Worm (Caenorhabditis elegans) whole organism, young adult: ENCODE measurements around the gene rpb-11.

Experiments used
- B0336.3 ChIP-seq: fragments of 200-800 bp; sonication (Bioruptor generic); IDR thresholded peaks from 2 replicates; pipeline ENCODE4 v1.3.6; 2022; ENCODE audit warnings: missing genetic modification characterization, missing compliant biosample characterization
- D2030.7 ChIP-seq: fragments of 200-800 bp; sonication (Bioruptor generic); IDR thresholded peaks from 2 replicates; pipeline ENCODE4 v1.3.6; 2022; ENCODE audit warnings: missing genetic modification reagents, missing genetic modification characterization, missing compliant biosample characterization
- F33H1.4 ChIP-seq: fragments of 200-800 bp; sonication (Bioruptor generic); IDR thresholded peaks from 2 replicates; pipeline ENCODE4 v1.3.6; 2022; ENCODE audit warnings: missing genetic modification reagents, missing genetic modification characterization, missing compliant biosample characterization
- K11D2.4 ChIP-seq: fragments of 200-800 bp; sonication (Bioruptor generic); IDR thresholded peaks from 2 replicates; pipeline ENCODE4 v1.3.6; 2022; ENCODE audit warnings: missing genetic modification reagents, missing genetic modification characterization, missing compliant biosample characterization
- K12H6.12 ChIP-seq: fragments of 200-800 bp; sonication (Bioruptor generic); optimal IDR thresholded peaks from 2 replicates; lab custom pipeline; 2018; ENCODE audit warnings: mild to moderate bottlenecking, missing genetic modification characterization, missing compliant biosample characterization
- T07F8.4 ChIP-seq: sonication (generic microtip); optimal IDR thresholded peaks from 2 replicates; lab custom pipeline; 2016; ENCODE audit warnings: mild to moderate bottlenecking, missing genetic modification characterization, moderate library complexity, missing compliant biosample characterization
- atf-7 ChIP-seq: sonication (generic microtip); optimal IDR thresholded peaks from 2 replicates; lab custom pipeline; 2017; ENCODE audit warnings: mild to moderate bottlenecking, missing genetic modification characterization, missing compliant biosample characterization
- athp-1 ChIP-seq: sonication (generic microtip); optimal IDR thresholded peaks from 2 replicates; lab custom pipeline; 2017; ENCODE audit warnings: mild to moderate bottlenecking, missing genetic modification characterization, missing compliant biosample characterization
- attf-5 ChIP-seq: fragments of 200-800 bp; sonication (Bioruptor generic); optimal IDR thresholded peaks from 2 replicates; lab custom pipeline; 2018; ENCODE audit warnings: mild to moderate bottlenecking, missing genetic modification characterization, missing compliant biosample characterization
- cebp-1 ChIP-seq, 2 experiments: fragments of 200-800 bp in 1 of 2; sonication (Bioruptor generic) in 1 of 2; sonication (generic microtip) in 1 of 2; IDR thresholded peaks in 1 of 2; optimal IDR thresholded peaks in 1 of 2; 2 replicates each; pipeline versions ENCODE4 v1.3.6 to Lab custom; 2017 to 2022; ENCODE audit warnings: missing compliant biosample characterization in 2 of 2, missing genetic modification characterization in 2 of 2, mild to moderate bottlenecking in 1 of 2, missing genetic modification reagents in 1 of 2, moderate library complexity in 1 of 2
- dox-1 ChIP-seq: fragments of 200-800 bp; sonication (Bioruptor generic); IDR thresholded peaks from 2 replicates; pipeline ENCODE4 v1.3.6; 2022; ENCODE audit warnings: missing genetic modification reagents, missing genetic modification characterization, missing compliant biosample characterization
- ets-4 ChIP-seq: fragments of 200-800 bp; sonication (Bioruptor generic); optimal IDR thresholded peaks from 2 replicates; lab custom pipeline; 2018; ENCODE audit warnings: mild to moderate bottlenecking, missing genetic modification characterization, missing compliant biosample characterization
- gei-17 ChIP-seq: fragments of 200-800 bp; sonication (Bioruptor generic); optimal IDR thresholded peaks from 2 replicates; lab custom pipeline; 2018; ENCODE audit warnings: mild to moderate bottlenecking, missing genetic modification characterization, missing compliant biosample characterization
- hlh-26 ChIP-seq: fragments of 200-800 bp; sonication (Bioruptor generic); conservative IDR thresholded peaks from 2 replicates; pipeline ENCODE4 v1.3.6; 2022; ENCODE audit warnings: missing genetic modification reagents, missing genetic modification characterization, missing compliant biosample characterization
- hmg-1.2 ChIP-seq: fragments of 200-800 bp; sonication (Bioruptor generic); IDR thresholded peaks from 2 replicates; pipeline ENCODE4 v1.3.6; 2022; ENCODE audit warnings: missing genetic modification reagents, missing genetic modification characterization, missing compliant biosample characterization
- hsf-1 ChIP-seq: fragments of 200-800 bp; sonication (Bioruptor generic); IDR thresholded peaks from 2 replicates; pipeline ENCODE4 v1.3.6; 2022; ENCODE audit warnings: missing genetic modification reagents, missing genetic modification characterization, missing compliant biosample characterization
- let-526 ChIP-seq: fragments of 200-800 bp; sonication (Bioruptor generic); IDR thresholded peaks from 2 replicates; pipeline ENCODE4 v1.3.6; 2022; ENCODE audit warnings: missing genetic modification reagents, missing genetic modification characterization, missing compliant biosample characterization
- let-607 ChIP-seq, 2 experiments: fragments of 200-800 bp in 1 of 2; sonication (Bioruptor generic) in 1 of 2; sonication (generic microtip) in 1 of 2; optimal IDR thresholded peaks; 2 replicates each; lab custom pipeline; 2016 to 2018; ENCODE audit warnings: mild to moderate bottlenecking in 2 of 2, missing compliant biosample characterization in 2 of 2, missing genetic modification characterization in 2 of 2, moderate library complexity in 2 of 2, missing genotype in 1 of 2
- lin-26 ChIP-seq: fragments of 200-800 bp; sonication (Bioruptor generic); IDR thresholded peaks from 2 replicates; pipeline ENCODE4 v1.3.6; 2022; ENCODE audit warnings: missing genetic modification reagents, missing genetic modification characterization, missing compliant biosample characterization
- lin-35 ChIP-seq, 3 experiments: fragments of 150-350 bp in 2 of 3; sonication (generic microtip) in 1 of 3; optimal IDR thresholded peaks; 2 replicates each; lab custom pipeline; 2014 to 2018; ENCODE audit warnings: missing biosample characterization in 3 of 3, missing genetic modification characterization in 3 of 3, missing genetic modification reagents in 3 of 3
- lin-40 ChIP-seq: sonication (generic microtip); optimal IDR thresholded peaks from 2 replicates; lab custom pipeline; 2016; ENCODE audit warnings: missing genetic modification characterization, mild to moderate bottlenecking, missing compliant biosample characterization, missing genotype, missing genetic modification reagents
- madf-10 ChIP-seq: sonication (generic microtip); optimal IDR thresholded peaks from 2 replicates; lab custom pipeline; 2016; ENCODE audit warnings: mild to moderate bottlenecking, missing genetic modification characterization, missing compliant biosample characterization
- mcd-1 ChIP-seq: fragments of 200-800 bp; sonication (Bioruptor generic); IDR thresholded peaks from 2 replicates; pipeline ENCODE4 v1.3.6; 2022; ENCODE audit warnings: missing genetic modification reagents, missing genetic modification characterization, missing compliant biosample characterization
- mel-28 ChIP-seq: sonication (generic microtip); optimal IDR thresholded peaks from 2 replicates; lab custom pipeline; 2016; ENCODE audit warnings: borderline replicate concordance, mild to moderate bottlenecking, missing genetic modification characterization, missing compliant biosample characterization
- nfyb-1 ChIP-seq: fragments of 200-800 bp; sonication (Bioruptor generic); IDR thresholded peaks from 2 replicates; pipeline ENCODE4 v1.3.6; 2022; ENCODE audit warnings: missing genetic modification reagents, missing genetic modification characterization, missing compliant biosample characterization
- nhr-80 ChIP-seq: sonication (generic microtip); optimal IDR thresholded peaks from 2 replicates; lab custom pipeline; 2016; ENCODE audit warnings: missing genetic modification characterization, missing compliant biosample characterization
- nhr-90 ChIP-seq: sonication (generic microtip); optimal IDR thresholded peaks from 2 replicates; lab custom pipeline; 2016; ENCODE audit warnings: missing genotype, mild to moderate bottlenecking, missing genetic modification characterization, missing compliant biosample characterization
- rec-8 ChIP-seq, 2 experiments: sonication (generic microtip); optimal IDR thresholded peaks; 2 replicates each; lab custom pipeline; 2016; ENCODE audit warnings: mild to moderate bottlenecking in 2 of 2, missing genetic modification characterization in 2 of 2, missing genetic modification reagents in 2 of 2, missing genotype in 2 of 2, missing biosample characterization in 1 of 2, missing compliant biosample characterization in 1 of 2, moderate library complexity in 1 of 2
- snpc-4 ChIP-seq, 5 experiments: fragments of 150-350 bp in 1 of 5; sonication (generic microtip) in 4 of 5; optimal IDR thresholded peaks; 2 replicates each; lab custom pipeline; 2014 to 2018; ENCODE audit warnings: missing genetic modification characterization in 5 of 5, missing biosample characterization in 3 of 5, antibody characterized with exemption in 2 of 5, mild to moderate bottlenecking in 2 of 5, missing compliant biosample characterization in 2 of 5, missing genotype in 2 of 5, moderate library complexity in 2 of 5, missing genetic modification reagents in 1 of 5
- somi-1 ChIP-seq: fragments of 200-800 bp; sonication (Bioruptor generic); optimal IDR thresholded peaks from 2 replicates; lab custom pipeline; 2018; ENCODE audit warnings: mild to moderate bottlenecking, missing genetic modification characterization, missing compliant biosample characterization
- tbp1 ChIP-seq: fragments of 200-800 bp; sonication (Bioruptor generic); optimal IDR thresholded peaks from 2 replicates; lab custom pipeline; 2018; ENCODE audit warnings: mild to moderate bottlenecking, missing genetic modification characterization, missing compliant biosample characterization
- tlf-1 ChIP-seq: fragments of 200-800 bp; sonication (Bioruptor generic); optimal IDR thresholded peaks from 2 replicates; lab custom pipeline; 2018; ENCODE audit warnings: mild to moderate bottlenecking, missing genetic modification characterization, missing compliant biosample characterization
- unc-130 ChIP-seq: sonication (generic microtip); optimal IDR thresholded peaks from 2 replicates; lab custom pipeline; 2016; ENCODE audit warnings: missing genetic modification reagents, missing genetic modification characterization, missing compliant biosample characterization
- zfh-2 ChIP-seq: fragments of 200-800 bp; sonication (Bioruptor generic); conservative IDR thresholded peaks from 2 replicates; pipeline ENCODE4 v1.3.6; 2022; ENCODE audit warnings: missing genetic modification reagents, missing genetic modification characterization, missing compliant biosample characterization
- ztf-18 ChIP-seq: sonication (generic microtip); optimal IDR thresholded peaks from 2 replicates; lab custom pipeline; 2016; ENCODE audit warnings: missing genotype, mild to moderate bottlenecking, missing genetic modification characterization, missing compliant biosample characterization
- ztf-22 ChIP-seq: fragments of 200-800 bp; sonication (Bioruptor generic); optimal IDR thresholded peaks from 2 replicates; lab custom pipeline; 2018; ENCODE audit warnings: mild to moderate bottlenecking, missing genetic modification characterization, moderate library complexity, missing compliant biosample characterization

rpb-11 gene

ce11 chrII:14044199-14044598 lies 15.7 kb upstream of the rpb-11 start:
- TF ChIP-seq ztf-18 (tag; lab: Kevin White, UChicago) (peak; percentile 12), let-526 (GFP tag; lab: Robert Waterston, UW) (no peak), zfh-2 (GFP tag; lab: Robert Waterston, UW) (peak; percentile 59; the same call in 1 of the 2 replicates), snpc-4 (GFP tag; optimal IDR thresholded peaks at IDR 0.05; lab: Kevin White, UChicago) (peak; percentile 9), snpc-4 (tag; optimal IDR thresholded peaks at IDR 0.05; lab: Kevin White, UChicago) (peak; percentile 35 to 74 (median 46)), lin-35 (GFP tag; optimal IDR thresholded peaks at IDR 0.05; lab: Kevin White, UChicago) (peak in 1 of 3 experiments; percentile 26), ztf-22 (GFP tag; lab: Kevin White, UChicago) (peak; percentile 21), B0336.3 (GFP tag; lab: Robert Waterston, UW) (peak; percentile 20; the same call in 1 of the 2 replicates), nhr-80 (tag; lab: Kevin White, UChicago) (peak; percentile 92), dox-1 (GFP tag; lab: Robert Waterston, UW) (peak; percentile 54; the same call in 1 of the 2 replicates), atf-7 (tag; lab: Kevin White, UChicago) (peak; percentile 61), cebp-1 (GFP tag; IDR thresholded peaks at IDR 0.05; lab: Robert Waterston, UW) (no peak), cebp-1 (tag; optimal IDR thresholded peaks at IDR 0.05; lab: Kevin White, UChicago) (peak; percentile 72), attf-5 (peak; percentile 60), hmg-1.2 (GFP tag; lab: Robert Waterston, UW) (peak; percentile 46; the same call in 1 of the 2 replicates), mel-28 (tag; lab: Kevin White, UChicago) (no peak), gei-17 (GFP tag; lab: Kevin White, UChicago) (no peak), D2030.7 (GFP tag; lab: Robert Waterston, UW) (no peak), lin-40 (peak; percentile 58), K11D2.4 (GFP tag; lab: Robert Waterston, UW) (peak; percentile 50; the same call in 1 of the 2 replicates), let-607 (tag; optimal IDR thresholded peaks at IDR 0.05; lab: Kevin White, UChicago) (peak in 1 of 2 experiments; percentile 62), somi-1 (peak; percentile 28), mcd-1 (GFP tag; lab: Robert Waterston, UW) (peak; percentile 35; the same call in 1 of the 2 replicates), ets-4 (GFP tag; lab: Kevin White, UChicago) (no peak), rec-8 (tag; optimal IDR thresholded peaks at IDR 0.05; lab: Kevin White, UChicago) (no peak), lin-26 (GFP tag; lab: Robert Waterston, UW) (no peak), unc-130 (GFP tag; lab: Kevin White, UChicago) (no peak), K12H6.12 (peak; percentile 57), nfyb-1 (GFP tag; lab: Robert Waterston, UW) (peak; percentile 24; the same call in 1 of the 2 replicates), madf-10 (tag; lab: Kevin White, UChicago) (peak; percentile 53), tbp1 (GFP tag; lab: Kevin White, UChicago) (peak; percentile 38)
- TF ChIP-seq, all 124 proteins: peak for 21

ce11 chrII:14045235-14045634 lies 14.7 kb upstream of the rpb-11 start:
- no peak for TF ChIP-seq T07F8.4 (tag; lab: Kevin White, UChicago)
- TF ChIP-seq hlh-26 (GFP tag; lab: Robert Waterston, UW): no peak
- no peak for TF ChIP-seq F33H1.4
- no peak for TF ChIP-seq tlf-1 (GFP tag; lab: Kevin White, UChicago)
- TF ChIP-seq athp-1 (tag; lab: Kevin White, UChicago): no peak
- no peak for TF ChIP-seq hsf-1 (GFP tag; lab: Robert Waterston, UW)
- no peak for TF ChIP-seq nhr-90 (tag; lab: Kevin White, UChicago)
